Fruit fly (Drosophila melanogaster): ENCODE results near the gene CG1394.

CG1394 gene

dm6 chrX:11159710-11160446 lies 10.6 kb downstream of the CG1394 start, which contains the start of gene CG32668:
CG32668 (minus strand) TSS chrX:11159760.
- TF ChIP-seq bab1 (GFP tag; optimal IDR thresholded peaks at IDR 0.05): no peak
- TF ChIP-seq CG7045 (GFP tag; optimal IDR thresholded peaks at IDR 0.05): no peak
- TF ChIP-seq toe (GFP tag; optimal IDR thresholded peaks at IDR 0.05): no peak
- TF ChIP-seq cic (GFP tag; optimal IDR thresholded peaks at IDR 0.05): no peak
- TF ChIP-seq ovo (GFP tag; optimal IDR thresholded peaks at IDR 0.05): no peak
- no peak for TF ChIP-seq CG7101 (tag; optimal IDR thresholded peaks at IDR 0.05)
- TF ChIP-seq CG5204 (GFP tag; optimal IDR thresholded peaks at IDR 0.05): no peak
- TF ChIP-seq tj (GFP tag; optimal IDR thresholded peaks at IDR 0.05): no peak

- TF ChIP-seq bab1 (GFP tag; optimal IDR thresholded peaks at IDR 0.05) (peak; percentile 10), CG7045 (GFP tag; optimal IDR thresholded peaks at IDR 0.05) (no peak), kay (GFP tag; ENCODE audit: borderline replicate concordance) (peak; percentile 36), cic (GFP tag; optimal IDR thresholded peaks at IDR 0.05) (peak; percentile 42), cnc (optimal IDR thresholded peaks at IDR 0.05) (no peak), tj (GFP tag; optimal IDR thresholded peaks at IDR 0.05) (peak; percentile 43)
These were observed 14.5 kb downstream of the CG1394 start for dm6 chrX:11155808-11156589.

- TF ChIP-seq Crg-1 (GFP tag; optimal IDR thresholded peaks at IDR 0.05) (peak; percentile 37), CG12768 (GFP tag; optimal IDR thresholded peaks at IDR 0.05) (no peak), Mnt (GFP tag; optimal IDR thresholded peaks at IDR 0.05) (peak; percentile 44), tj (GFP tag; optimal IDR thresholded peaks at IDR 0.05) (peak; percentile 57), toe (GFP tag; optimal IDR thresholded peaks at IDR 0.05) (no peak), Clk (GFP tag; optimal IDR thresholded peaks at IDR 0.05) (no peak), pad (GFP tag; optimal IDR thresholded peaks at IDR 0.05) (peak; percentile 23), bab1 (GFP tag; optimal IDR thresholded peaks at IDR 0.05) (no peak), cnc (optimal IDR thresholded peaks at IDR 0.05) (no peak), CG1620 (GFP tag; optimal IDR thresholded peaks at IDR 0.05) (no peak), CG7101 (tag; optimal IDR thresholded peaks at IDR 0.05) (peak; percentile 2), cic (GFP tag; optimal IDR thresholded peaks at IDR 0.05) (peak; percentile 14), CG5204 (GFP tag; optimal IDR thresholded peaks at IDR 0.05) (no peak), CG7045 (GFP tag; optimal IDR thresholded peaks at IDR 0.05) (no peak), Hr96 (GFP tag; optimal IDR thresholded peaks at IDR 0.05) (no peak)
These were observed 15.8 kb downstream of the CG1394 start for dm6 chrX:11154511-11155197.

dm6 chrX:11153826-11154510 lies 16.5 kb downstream of the CG1394 start, which contains the start of the genes rtv and Dlic:
rtv (minus strand) TSS chrX:11153990.
Dlic (plus strand) TSS chrX:11154421.
- TF ChIP-seq CG5204 (GFP tag; optimal IDR thresholded peaks at IDR 0.05) (peak; percentile 23), ovo (GFP tag; optimal IDR thresholded peaks at IDR 0.05) (peak; percentile 21), CG33017 (tag; optimal IDR thresholded peaks at IDR 0.05) (no peak), CG14711 (tag; optimal IDR thresholded peaks at IDR 0.05) (no peak), CG7101 (tag; optimal IDR thresholded peaks at IDR 0.05) (peak; percentile 23), bab1 (GFP tag; optimal IDR thresholded peaks at IDR 0.05) (peak; percentile 5), CG1620 (GFP tag; optimal IDR thresholded peaks at IDR 0.05) (peak; percentile 19), Hr96 (GFP tag; optimal IDR thresholded peaks at IDR 0.05) (no peak), pad (GFP tag; optimal IDR thresholded peaks at IDR 0.05) (peak; percentile 50), toe (GFP tag; optimal IDR thresholded peaks at IDR 0.05) (no peak), CG12768 (GFP tag; optimal IDR thresholded peaks at IDR 0.05) (no peak), Crg-1 (GFP tag; optimal IDR thresholded peaks at IDR 0.05) (no peak), cic (GFP tag; optimal IDR thresholded peaks at IDR 0.05) (no peak), tj (GFP tag; optimal IDR thresholded peaks at IDR 0.05) (no peak), CG7045 (GFP tag; optimal IDR thresholded peaks at IDR 0.05) (no peak), CG11617 (GFP tag; optimal IDR thresholded peaks at IDR 0.05) (no peak), Clk (GFP tag; optimal IDR thresholded peaks at IDR 0.05) (no peak), kay (GFP tag; ENCODE audit: borderline replicate concordance) (peak; percentile 73), cnc (optimal IDR thresholded peaks at IDR 0.05) (no peak), Mnt (GFP tag; optimal IDR thresholded peaks at IDR 0.05) (peak; percentile 12)

dm6 chrX:11153413-11153812 lies 17.1 kb downstream of the CG1394 start:
- TF ChIP-seq kay (GFP tag; ENCODE audit: borderline replicate concordance) (peak; percentile 49), Clk (GFP tag; optimal IDR thresholded peaks at IDR 0.05) (no peak)

- TF ChIP-seq pad (GFP tag; optimal IDR thresholded peaks at IDR 0.05) (no peak), CG1620 (GFP tag; optimal IDR thresholded peaks at IDR 0.05) (peak; percentile 66), CG33017 (tag; optimal IDR thresholded peaks at IDR 0.05) (no peak), toe (GFP tag; optimal IDR thresholded peaks at IDR 0.05) (peak; percentile 37), CG11617 (GFP tag; optimal IDR thresholded peaks at IDR 0.05) (no peak), CG12768 (GFP tag; optimal IDR thresholded peaks at IDR 0.05) (no peak), tj (GFP tag; optimal IDR thresholded peaks at IDR 0.05) (peak; percentile 21), cnc (optimal IDR thresholded peaks at IDR 0.05) (no peak), kay (GFP tag; ENCODE audit: borderline replicate concordance) (no peak), bab1 (GFP tag; optimal IDR thresholded peaks at IDR 0.05) (peak; percentile 19), Hr96 (GFP tag; optimal IDR thresholded peaks at IDR 0.05) (no peak), cic (GFP tag; optimal IDR thresholded peaks at IDR 0.05) (no peak), CG14711 (tag; optimal IDR thresholded peaks at IDR 0.05) (no peak), CG7101 (tag; optimal IDR thresholded peaks at IDR 0.05) (peak; percentile 33), Crg-1 (GFP tag; optimal IDR thresholded peaks at IDR 0.05) (no peak), CG7045 (GFP tag; optimal IDR thresholded peaks at IDR 0.05) (no peak), CG5204 (GFP tag; optimal IDR thresholded peaks at IDR 0.05) (peak; percentile 31), Clk (GFP tag; optimal IDR thresholded peaks at IDR 0.05) (no peak), ovo (GFP tag; optimal IDR thresholded peaks at IDR 0.05) (peak; percentile 6), Mnt (GFP tag; optimal IDR thresholded peaks at IDR 0.05) (peak; percentile 89)
These were observed 21.3 kb downstream of the CG1394 start, which contains the start of gene Lint-1 for dm6 chrX:11149201-11149600. Lint-1 (plus strand) TSS chrX:11149323.
